Worm (Caenorhabditis elegans): ENCODE results near the gene Y43E12A.2.

DNA sequence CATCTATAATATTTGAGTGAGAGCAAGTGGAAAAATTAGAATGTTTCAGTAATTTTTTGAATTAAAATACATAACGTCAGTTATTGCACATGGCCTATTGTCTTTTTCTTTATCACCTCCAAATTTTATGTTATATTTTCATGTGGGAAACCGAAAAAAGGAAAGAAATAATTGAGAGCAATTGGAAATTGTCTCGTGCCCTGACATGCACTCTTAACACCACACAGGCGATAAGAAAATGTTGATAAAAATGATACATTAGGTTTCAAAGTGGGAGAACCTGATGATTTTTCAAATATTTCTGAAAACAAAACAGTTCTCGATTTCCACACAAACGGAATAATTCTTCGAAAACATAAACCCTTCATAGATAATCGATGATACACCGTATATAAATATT lies 34.0 kb downstream of the Y43E12A.2 start, which contains the start of gene F13H10.3:
- TF ChIP-seq flt-1 (GFP tag; IDR thresholded peaks at IDR 0.05), result no peak
- no peak for TF ChIP-seq klf-2 (GFP tag; conservative IDR thresholded peaks at IDR 0.05)

All from whole organism, midembryonic.